Fruit fly (Drosophila melanogaster) whole organism, embryonic: ENCODE results near the gene CG15040.

Experiments
- CG10321 ChIP-seq: fragments of 200-800 bp; sonication (Bioruptor generic); IDR thresholded peaks from 2 replicates; pipeline ENCODE4 v1.3.6; 2022; ENCODE audit warnings: missing biosample characterization, missing genetic modification characterization
- CG10543 ChIP-seq: fragments of 200-800 bp; sonication (Bioruptor generic); optimal IDR thresholded peaks from 3 replicates; lab custom pipeline; 2017; ENCODE audit warnings: missing biosample characterization, mild to moderate bottlenecking, missing genetic modification characterization, moderate library complexity
- CG11247 ChIP-seq: fragments of 200-800 bp; sonication (Bioruptor generic); IDR thresholded peaks from 2 replicates; pipeline ENCODE4 v1.3.6; 2022; ENCODE audit warnings: missing biosample characterization, missing genetic modification characterization
- CG11696 ChIP-seq: fragments of 200-800 bp; sonication (Bioruptor generic); IDR thresholded peaks from 2 replicates; pipeline ENCODE4 v1.3.6; 2022; ENCODE audit warnings: missing biosample characterization, missing genetic modification characterization
- CG12659 ChIP-seq: fragments of 200-800 bp; sonication (Bioruptor generic); optimal IDR thresholded peaks from 3 replicates; lab custom pipeline; 2017; ENCODE audit warnings: mild to moderate bottlenecking, missing biosample characterization, missing genetic modification reagents, missing genetic modification characterization
- CG14667 ChIP-seq: fragments of 200-800 bp; sonication (Bioruptor generic); IDR thresholded peaks from 2 replicates; pipeline ENCODE4 v1.3.6; 2022; ENCODE audit warnings: missing biosample characterization, missing genetic modification characterization
- CG15269 ChIP-seq: fragments of 200-800 bp; sonication (Bioruptor generic); optimal IDR thresholded peaks from 2 replicates; lab custom pipeline; 2018; ENCODE audit warnings: missing biosample characterization, mild to moderate bottlenecking, missing genetic modification characterization, moderate library complexity
- CG2199 ChIP-seq: fragments of 200-800 bp; sonication (Bioruptor generic); IDR thresholded peaks from 3 replicates; pipeline ENCODE4 v1.3.6; 2022; ENCODE audit warnings: missing biosample characterization, missing genetic modification characterization
- CG4360 ChIP-seq: fragments of 200-800 bp; sonication (Bioruptor generic); IDR thresholded peaks from 2 replicates; pipeline ENCODE4 v1.3.6; 2022; ENCODE audit warnings: missing biosample characterization, missing genetic modification characterization
- CG4854 ChIP-seq: fragments of 200-800 bp; sonication (Bioruptor generic); optimal IDR thresholded peaks from 2 replicates; lab custom pipeline; 2016; ENCODE audit warnings: missing biosample characterization, missing genetic modification characterization, inconsistent platforms
- CG5953 ChIP-seq: fragments of 200-800 bp; sonication (Bioruptor generic); IDR thresholded peaks from 2 replicates; pipeline ENCODE4 v1.3.6; 2022; ENCODE audit warnings: missing biosample characterization, missing genetic modification characterization
- CG8944 ChIP-seq: fragments of 200-800 bp; sonication (Bioruptor generic); optimal IDR thresholded peaks from 3 replicates; lab custom pipeline; 2016; ENCODE audit warnings: missing biosample characterization, missing genetic modification characterization
- CG9932 ChIP-seq: fragments of 200-800 bp; sonication (Bioruptor generic); IDR thresholded peaks from 2 replicates; pipeline ENCODE4 v1.3.6; 2022; ENCODE audit warnings: missing biosample characterization, missing genetic modification characterization
- Ets97D ChIP-seq: fragments of 200-800 bp; sonication (Bioruptor generic); optimal IDR thresholded peaks from 3 replicates; lab custom pipeline; 2016; ENCODE audit warnings: missing biosample characterization, missing genetic modification characterization
- Hmx ChIP-seq: fragments of 200-800 bp; sonication (Bioruptor generic); optimal IDR thresholded peaks from 2 replicates; lab custom pipeline; 2016; ENCODE audit warnings: missing biosample characterization, missing genetic modification characterization
- Hr39 ChIP-seq: fragments of >200 bp; optimal IDR thresholded peaks from 2 replicates; lab custom pipeline; 2017
- Jarid2 ChIP-seq: fragments of 200-800 bp; sonication (Bioruptor generic); optimal IDR thresholded peaks from 3 replicates; lab custom pipeline; 2017; ENCODE audit warnings: mild to moderate bottlenecking, missing biosample characterization, missing genetic modification reagents, missing genetic modification characterization
- MTF-1 ChIP-seq: fragments of 200-800 bp; sonication (Bioruptor generic); optimal IDR thresholded peaks from 2 replicates; lab custom pipeline; 2018; ENCODE audit warnings: missing biosample characterization, mild to moderate bottlenecking, missing genetic modification characterization, borderline replicate concordance
- Mes4 ChIP-seq: fragments of 200-800 bp; sonication (Bioruptor generic); optimal IDR thresholded peaks from 2 replicates; lab custom pipeline; 2016; ENCODE audit warnings: missing biosample characterization, missing genetic modification characterization
- NFAT ChIP-seq: fragments of 200-800 bp; sonication (Bioruptor generic); IDR thresholded peaks from 2 replicates; pipeline ENCODE4 v1.3.6; 2022; ENCODE audit warnings: missing biosample characterization, missing genetic modification characterization
- NK7.1 ChIP-seq: fragments of 200-800 bp; sonication (Bioruptor generic); optimal IDR thresholded peaks from 3 replicates; lab custom pipeline; 2016; ENCODE audit warnings: missing biosample characterization, missing genetic modification characterization
- Nf-YB ChIP-seq: fragments of 200-800 bp; sonication (Bioruptor generic); optimal IDR thresholded peaks from 3 replicates; lab custom pipeline; 2019; ENCODE audit warnings: missing biosample characterization, mild to moderate bottlenecking, missing genetic modification characterization, moderate library complexity
- Poxn ChIP-seq: fragments of 200-800 bp; sonication (Bioruptor generic); IDR thresholded peaks from 2 replicates; pipeline ENCODE4 v1.3.6; 2022; ENCODE audit warnings: missing biosample characterization, missing genetic modification characterization
- Ptx1 ChIP-seq: fragments of 200-800 bp; sonication (Bioruptor generic); IDR thresholded peaks from 2 replicates; pipeline ENCODE4 v1.3.6; 2022; ENCODE audit warnings: missing biosample characterization, missing genetic modification characterization
- Ravus ChIP-seq: fragments of 200-800 bp; sonication (Bioruptor generic); IDR thresholded peaks from 2 replicates; pipeline ENCODE4 v1.3.6; 2022; ENCODE audit warnings: missing biosample characterization, missing genetic modification characterization
- Rx ChIP-seq: fragments of 200-800 bp; sonication (Bioruptor generic); IDR thresholded peaks from 2 replicates; pipeline ENCODE4 v1.3.6; 2022; ENCODE audit warnings: missing biosample characterization, missing genetic modification characterization
- Sin3A ChIP-seq: fragments of >200 bp; optimal IDR thresholded peaks from 2 replicates; lab custom pipeline; 2018
- Taf1 ChIP-seq: fragments of 200-800 bp; sonication (Bioruptor generic); IDR thresholded peaks from 2 replicates; pipeline ENCODE4 v1.3.6; 2022; ENCODE audit warnings: missing biosample characterization, missing genetic modification characterization
- abd-A ChIP-seq: fragments of 200-800 bp; sonication (Bioruptor generic); optimal IDR thresholded peaks from 3 replicates; lab custom pipeline; 2019; ENCODE audit warnings: missing biosample characterization, mild to moderate bottlenecking, missing genetic modification characterization, moderate library complexity
- ash1 ChIP-seq: fragments of 200-800 bp; sonication (Bioruptor generic); optimal IDR thresholded peaks from 2 replicates; lab custom pipeline; 2018; ENCODE audit warnings: missing biosample characterization, mild to moderate bottlenecking, missing genetic modification characterization
- btn ChIP-seq: fragments of 200-800 bp; sonication (Bioruptor generic); optimal IDR thresholded peaks from 2 replicates; lab custom pipeline; 2016; ENCODE audit warnings: missing biosample characterization, missing genetic modification characterization
- caup ChIP-seq: fragments of 200-800 bp; sonication (Bioruptor generic); optimal IDR thresholded peaks from 3 replicates; lab custom pipeline; 2017; ENCODE audit warnings: missing biosample characterization, mild to moderate bottlenecking, missing genetic modification characterization, moderate library complexity; ENCODE audit not compliant: severe bottlenecking
- cg ChIP-seq: fragments of 200-800 bp; sonication (Bioruptor generic); optimal IDR thresholded peaks from 3 replicates; lab custom pipeline; 2019; ENCODE audit warnings: missing biosample characterization, mild to moderate bottlenecking, missing genetic modification characterization, moderate library complexity
- dm ChIP-seq: fragments of 200-800 bp; sonication (Bioruptor generic); optimal IDR thresholded peaks from 3 replicates; lab custom pipeline; 2016; ENCODE audit warnings: missing biosample characterization, missing genetic modification characterization
- dysf ChIP-seq: fragments of 200-800 bp; sonication (Bioruptor generic); IDR thresholded peaks from 3 replicates; pipeline ENCODE4 v1.3.6; 2022; ENCODE audit warnings: missing biosample characterization, missing genetic modification characterization
- emc ChIP-seq: fragments of 200-800 bp; sonication (Bioruptor generic); optimal IDR thresholded peaks from 2 replicates; lab custom pipeline; 2016; ENCODE audit warnings: missing biosample characterization, missing genetic modification characterization
- en ChIP-seq: fragments of 200-800 bp; sonication (Bioruptor generic); optimal IDR thresholded peaks from 2 replicates; lab custom pipeline; 2016; ENCODE audit warnings: missing biosample characterization, missing genetic modification characterization
- gcm ChIP-seq: fragments of 200-800 bp; sonication (Bioruptor generic); optimal IDR thresholded peaks from 2 replicates; lab custom pipeline; 2019; ENCODE audit warnings: missing biosample characterization, mild to moderate bottlenecking, missing genetic modification characterization, moderate library complexity
- hkb ChIP-seq, 2 experiments: fragments of 200-800 bp in 1 of 2; fragments of >200 bp in 1 of 2; sonication (Bioruptor generic) in 1 of 2; IDR thresholded peaks in 1 of 2; optimal IDR thresholded peaks in 1 of 2; 2 replicates each; pipeline versions ENCODE4 v1.3.6 to Lab custom; 2017 to 2022; ENCODE audit warnings: missing biosample characterization in 1 of 2, missing genetic modification characterization in 1 of 2
- ind ChIP-seq: fragments of 200-800 bp; sonication (Bioruptor generic); optimal IDR thresholded peaks from 3 replicates; lab custom pipeline; 2016; ENCODE audit warnings: missing biosample characterization, missing genetic modification characterization
- peb ChIP-seq: fragments of 200-800 bp; sonication (Bioruptor generic); IDR thresholded peaks from 2 replicates; pipeline ENCODE4 v1.3.6; 2022; ENCODE audit warnings: missing biosample characterization, missing genetic modification characterization
- pzg ChIP-seq: fragments of 200-800 bp; sonication (Bioruptor generic); optimal IDR thresholded peaks from 3 replicates; lab custom pipeline; 2018; ENCODE audit warnings: missing biosample characterization, mild to moderate bottlenecking, missing genetic modification characterization, moderate library complexity
- slou ChIP-seq: fragments of 200-800 bp; sonication (Bioruptor generic); optimal IDR thresholded peaks from 3 replicates; lab custom pipeline; 2016; ENCODE audit warnings: missing biosample characterization, missing genetic modification characterization
- sob ChIP-seq: fragments of 200-800 bp; sonication (Bioruptor generic); IDR thresholded peaks from 2 replicates; pipeline ENCODE4 v1.3.6; 2022; ENCODE audit warnings: missing biosample characterization, missing genetic modification characterization
- ssp ChIP-seq: fragments of 200-800 bp; sonication (Bioruptor generic); IDR thresholded peaks from 2 replicates; pipeline ENCODE4 v1.3.6; 2022; ENCODE audit warnings: missing biosample characterization, missing genetic modification characterization
- tup ChIP-seq: fragments of 200-800 bp; sonication (Bioruptor generic); optimal IDR thresholded peaks from 2 replicates; lab custom pipeline; 2016; ENCODE audit warnings: missing biosample characterization, mild to moderate bottlenecking, missing genetic modification characterization, moderate library complexity
- unc-4 ChIP-seq: fragments of 200-800 bp; sonication (Bioruptor generic); IDR thresholded peaks from 2 replicates; pipeline ENCODE4 v1.3.6; 2022; ENCODE audit warnings: missing biosample characterization, missing genetic modification characterization; ENCODE audit not compliant: partially characterized antibody
- vvl ChIP-seq: fragments of 200-800 bp; sonication (Bioruptor generic); IDR thresholded peaks from 2 replicates; pipeline ENCODE4 v1.3.6; 2022; ENCODE audit warnings: missing biosample characterization, missing genetic modification characterization
- wek ChIP-seq: fragments of 200-800 bp; sonication (Bioruptor generic); optimal IDR thresholded peaks from 3 replicates; lab custom pipeline; 2018; ENCODE audit warnings: missing biosample characterization, mild to moderate bottlenecking, missing genetic modification characterization, moderate library complexity
- zen2 ChIP-seq: fragments of 200-800 bp; sonication (Bioruptor generic); IDR thresholded peaks from 3 replicates; pipeline ENCODE4 v1.3.6; 2022; ENCODE audit warnings: missing biosample characterization, missing genetic modification characterization; ENCODE audit not compliant: partially characterized antibody

Gene CG15040

dm6 chrX:18644890-18645289, 27.5 kb upstream of the CG15040 start (continued):
- TF ChIP-seq btn (GFP tag; lab: Kevin White, UChicago) (peak; percentile 58), Jarid2 (GFP tag; lab: Kevin White, UChicago) (no peak), ssp (peak; percentile 65), abd-A (tag; lab: Kevin White, UChicago) (no peak), Ptx1 (GFP tag; lab: Robert Waterston, UW) (peak; percentile 81), Sin3A (lab: Kevin White, UChicago) (no peak), MTF-1 (GFP tag; lab: Kevin White, UChicago) (peak; percentile 76), CG9932 (GFP tag; lab: Robert Waterston, UW) (peak; percentile 63), caup (GFP tag; lab: Kevin White, UChicago) (peak; percentile 80), CG15269 (tag; lab: Kevin White, UChicago) (peak; percentile 90), emc (GFP tag; lab: Kevin White, UChicago) (peak; percentile 20), CG8944 (GFP tag; lab: Kevin White, UChicago) (peak; percentile 61), pzg (GFP tag; lab: Kevin White, UChicago) (no peak), Nf-YB (GFP tag; lab: Kevin White, UChicago) (peak; percentile 60), gcm (GFP tag; lab: Kevin White, UChicago) (peak; percentile 77), NK7.1 (GFP tag; lab: Kevin White, UChicago) (no peak), Poxn (GFP tag; lab: Robert Waterston, UW) (0 out of 2 replicates have a peak, but pooled peaks have one; percentile 48), sob (GFP tag; lab: Robert Waterston, UW) (peak; percentile 79), ind (peak; percentile 86), CG10543 (GFP tag; lab: Kevin White, UChicago) (peak; percentile 79), zen2 (GFP tag; lab: Robert Waterston, UW) (no peak), en (GFP tag; lab: Kevin White, UChicago) (peak; percentile 46), Taf1 (GFP tag; lab: Robert Waterston, UW) (peak; percentile 46; the same call in 1 of the 2 replicates), hkb (optimal IDR thresholded peaks at IDR 0.05; lab: Kevin White, UChicago) (no peak), hkb (GFP tag; IDR thresholded peaks at IDR 0.05; lab: Robert Waterston, UW) (peak; percentile 82), CG5953 (GFP tag; lab: Robert Waterston, UW) (peak; percentile 66; the same call in 1 of the 2 replicates), vvl (GFP tag; lab: Robert Waterston, UW) (peak; percentile 84), wek (GFP tag; lab: Kevin White, UChicago) (peak; percentile 49), CG2199 (GFP tag; lab: Robert Waterston, UW) (no peak), unc-4 (GFP tag; lab: Robert Waterston, UW) (no peak), CG14667 (GFP tag; lab: Robert Waterston, UW) (peak; percentile 42; the same call in 1 of the 2 replicates), NFAT (GFP tag; lab: Robert Waterston, UW) (peak; percentile 36; the same call in 1 of the 2 replicates), dm (GFP tag; lab: Kevin White, UChicago) (peak; percentile 47), tup (GFP tag; lab: Kevin White, UChicago) (peak; percentile 45), ash1 (GFP tag; lab: Kevin White, UChicago) (no peak), CG10321 (peak; percentile 47), CG12659 (peak; percentile 84)

dm6 chrX:18643057-18643656, 25.8 kb upstream of the CG15040 start:
- TF ChIP-seq Hmx (GFP tag; lab: Kevin White, UChicago), result no peak
- TF ChIP-seq CG11696, result no peak
- TF ChIP-seq Hr39 (lab: Kevin White, UChicago), result no peak
- TF ChIP-seq dysf (GFP tag; lab: Robert Waterston, UW), result no peak
- no peak for TF ChIP-seq CG4360 (GFP tag; lab: Robert Waterston, UW)
- no peak for TF ChIP-seq Mes4
- TF ChIP-seq vvl (GFP tag; lab: Robert Waterston, UW), result no peak
- TF ChIP-seq Ravus (GFP tag; lab: Robert Waterston, UW), result no peak
- no peak for TF ChIP-seq slou (GFP tag; lab: Kevin White, UChicago)
- TF ChIP-seq peb (GFP tag; lab: Robert Waterston, UW), result no peak
- no peak for TF ChIP-seq CG11247
- no peak for TF ChIP-seq Rx (GFP tag; lab: Robert Waterston, UW)
- TF ChIP-seq CG4854, result no peak
- peak; percentile 62 for TF ChIP-seq cg (GFP tag; lab: Kevin White, UChicago)
- no peak for TF ChIP-seq Jarid2 (GFP tag; lab: Kevin White, UChicago)
- TF ChIP-seq Ets97D (GFP tag; lab: Kevin White, UChicago), result no peak
